Fruit fly (Drosophila melanogaster) Kc167 (cell line): ENCODE measurements around the gene Wwox.

Experiments used
- Myc ChIP-seq: fragments of >200 bp; optimal IDR thresholded peaks from 2 replicates; lab custom pipeline; 2017; ENCODE audit warnings: missing external identifiers
- h ChIP-seq: fragments of >200 bp; optimal IDR thresholded peaks from 3 replicates; lab custom pipeline; 2018; ENCODE audit warnings: missing external identifiers
- ttk ChIP-seq: sonication (Bioruptor generic); optimal IDR thresholded peaks from 2 replicates; lab custom pipeline; 2017; ENCODE audit warnings: missing external identifiers

DNA sequence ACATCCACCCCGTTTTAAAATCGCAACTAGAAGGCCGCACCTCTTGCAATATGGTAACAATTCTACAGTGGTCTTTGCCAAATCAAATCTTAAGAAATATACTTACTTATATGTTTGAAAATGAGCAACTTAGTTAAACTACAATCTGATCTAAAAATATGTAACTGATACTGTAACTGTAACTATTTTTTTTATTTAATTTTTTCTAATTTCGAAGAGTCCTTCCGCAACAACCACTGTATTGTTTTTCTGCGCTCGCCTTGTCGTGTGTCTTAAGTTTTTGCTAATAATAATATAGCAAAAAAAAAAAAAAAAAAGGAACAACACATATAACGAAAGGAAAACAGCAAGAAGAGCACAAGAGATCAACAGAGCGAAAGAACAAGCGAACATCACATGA is 32.7 kb downstream of the Wwox start:
- no peak for TF ChIP-seq Myc (lab: Kevin White, UChicago)
- no peak for TF ChIP-seq h
- no peak for TF ChIP-seq ttk (lab: Kevin White, UChicago)
